Worm (Caenorhabditis elegans): ENCODE results near the gene ZC302.3.

The ZC302.3 gene

ce11 chrV:10719833-10720170, 21.5 kb downstream of the ZC302.3 start:
- TF ChIP-seq unc-62 (GFP tag; optimal IDR thresholded peaks at IDR 0.05), result no peak

ce11 chrV:10719019-10719832, 22.0 kb downstream of the ZC302.3 start:
- TF ChIP-seq unc-62 (GFP tag; optimal IDR thresholded peaks at IDR 0.05), result no peak

DNA sequence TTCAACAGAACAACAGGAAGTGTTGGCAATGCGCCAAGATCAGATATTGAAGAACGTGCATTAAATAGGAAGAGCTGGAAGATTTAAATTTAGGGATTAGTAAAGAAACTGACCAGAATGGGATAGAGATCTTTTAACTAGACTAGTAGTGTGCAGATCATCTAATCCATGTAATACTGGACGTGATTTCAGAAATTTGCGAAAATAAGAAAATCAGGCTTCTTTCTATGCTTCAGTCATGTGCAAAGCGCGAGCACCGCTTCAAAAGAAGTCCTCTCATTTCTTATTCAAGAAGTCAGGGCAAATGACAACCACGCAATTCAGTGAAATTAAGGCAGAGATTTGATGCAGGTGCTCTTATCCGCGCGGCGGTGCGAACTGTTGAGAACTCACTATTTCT, 23.2 kb downstream of the ZC302.3 start:
- no peak for TF ChIP-seq unc-62 (GFP tag; optimal IDR thresholded peaks at IDR 0.05)

DNA sequence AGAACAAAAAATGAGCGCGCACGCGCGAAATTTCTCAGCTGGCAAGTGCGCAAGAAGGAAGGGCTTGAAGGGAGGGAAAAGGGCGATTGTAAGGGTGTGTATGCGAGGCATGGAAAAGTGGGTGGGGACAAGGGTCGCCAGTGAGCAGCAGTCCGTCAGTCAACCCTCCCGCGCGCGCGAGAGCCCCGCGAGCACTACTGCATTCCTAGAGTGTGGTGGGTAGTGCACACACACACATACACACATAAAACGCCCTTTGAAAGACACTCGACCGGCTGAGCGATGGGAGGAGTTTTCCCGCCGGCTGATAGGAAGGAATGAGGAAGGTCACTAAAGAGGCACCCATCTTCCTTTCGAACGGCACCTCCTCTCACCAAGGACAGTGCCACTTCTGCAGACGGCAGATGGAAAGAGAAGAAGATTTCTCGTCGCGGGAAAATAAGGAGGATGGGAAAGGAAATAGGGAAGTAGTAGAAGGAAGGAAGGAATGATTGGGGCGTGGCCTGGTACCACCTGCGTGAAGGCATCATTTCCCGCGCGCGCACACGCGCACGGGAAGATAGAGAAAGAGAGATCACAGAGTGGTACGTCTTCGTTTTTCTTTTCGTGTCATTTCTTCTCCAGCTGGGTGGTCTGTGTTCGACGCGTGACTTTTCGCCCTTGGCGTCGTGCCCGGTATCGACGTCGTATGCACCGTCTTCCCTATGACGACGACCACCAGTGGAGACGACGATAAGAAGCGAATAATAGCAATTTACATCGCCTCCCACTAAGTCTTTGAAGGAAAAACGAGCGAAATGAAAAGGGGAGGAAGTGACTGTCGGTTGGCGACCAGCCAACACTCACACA, 24.2 kb downstream of the ZC302.3 start:
- no peak for TF ChIP-seq unc-62 (GFP tag; optimal IDR thresholded peaks at IDR 0.05)

- no peak for TF ChIP-seq unc-62 (GFP tag; optimal IDR thresholded peaks at IDR 0.05)
Observed at ce11 chrV:10715158-10716152, 25.8 kb downstream of the ZC302.3 start.

DNA sequence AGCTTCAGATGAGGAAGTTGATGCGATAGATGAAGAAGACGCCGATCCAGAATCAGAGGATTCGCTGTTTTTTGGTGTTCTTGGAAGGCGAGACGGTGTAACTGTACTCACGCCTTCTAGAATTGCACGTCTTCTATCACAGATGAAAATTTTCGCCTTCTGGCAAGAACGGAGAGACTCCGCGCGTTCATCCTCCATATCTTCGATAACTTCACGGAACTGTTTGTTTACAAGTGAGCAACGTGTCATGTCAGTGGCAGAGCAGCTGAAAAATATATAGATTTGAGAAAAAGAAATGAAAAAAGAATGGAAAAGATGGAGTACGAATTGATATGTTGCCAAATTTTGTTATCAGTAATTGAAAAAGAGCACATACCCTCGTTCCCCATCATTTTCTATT, 26.6 kb downstream of the ZC302.3 start:
- no peak for TF ChIP-seq unc-62 (GFP tag; optimal IDR thresholded peaks at IDR 0.05)

DNA sequence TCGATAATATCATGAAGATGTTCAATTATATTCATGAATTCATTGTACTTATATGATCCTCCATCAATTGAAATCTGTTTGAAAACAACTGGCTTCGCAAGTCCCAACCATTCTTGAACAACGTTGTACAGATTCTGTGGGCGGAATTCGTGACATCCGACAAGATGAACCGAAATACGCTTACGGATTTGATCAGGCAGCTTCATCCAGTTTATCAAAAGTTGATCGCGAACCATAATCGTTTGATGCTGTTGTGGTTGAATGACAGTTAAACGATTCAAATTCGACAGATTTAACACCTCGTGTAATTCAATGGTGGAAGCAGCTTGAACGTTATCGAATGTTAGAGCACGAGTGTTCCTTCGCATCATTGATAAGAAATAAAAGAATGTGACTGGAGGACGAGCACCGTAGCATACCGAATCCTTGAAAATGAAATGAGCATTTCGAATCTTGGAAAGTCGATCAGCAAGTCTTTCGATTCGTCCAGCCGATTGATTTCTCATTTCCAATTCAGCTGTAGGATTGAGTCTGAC, 27.5 kb downstream of the ZC302.3 start:
- no peak for TF ChIP-seq unc-62 (GFP tag; optimal IDR thresholded peaks at IDR 0.05)

DNA sequence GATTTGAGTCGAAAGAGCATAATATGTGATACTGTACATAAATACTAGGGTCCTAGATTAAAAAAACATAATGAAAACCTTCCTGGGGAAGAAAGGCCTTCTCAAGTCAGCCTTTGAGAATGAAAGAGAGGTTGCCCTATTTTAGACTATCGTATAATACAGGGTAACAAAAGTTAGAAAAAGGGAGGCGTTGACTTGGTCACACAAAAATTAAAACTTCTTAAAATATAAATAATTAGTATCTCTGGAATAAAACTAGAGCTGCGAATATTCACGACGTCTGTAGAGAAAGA, 28.7 kb downstream of the ZC302.3 start:
- TF ChIP-seq unc-62 (GFP tag; optimal IDR thresholded peaks at IDR 0.05), result no peak

DNA sequence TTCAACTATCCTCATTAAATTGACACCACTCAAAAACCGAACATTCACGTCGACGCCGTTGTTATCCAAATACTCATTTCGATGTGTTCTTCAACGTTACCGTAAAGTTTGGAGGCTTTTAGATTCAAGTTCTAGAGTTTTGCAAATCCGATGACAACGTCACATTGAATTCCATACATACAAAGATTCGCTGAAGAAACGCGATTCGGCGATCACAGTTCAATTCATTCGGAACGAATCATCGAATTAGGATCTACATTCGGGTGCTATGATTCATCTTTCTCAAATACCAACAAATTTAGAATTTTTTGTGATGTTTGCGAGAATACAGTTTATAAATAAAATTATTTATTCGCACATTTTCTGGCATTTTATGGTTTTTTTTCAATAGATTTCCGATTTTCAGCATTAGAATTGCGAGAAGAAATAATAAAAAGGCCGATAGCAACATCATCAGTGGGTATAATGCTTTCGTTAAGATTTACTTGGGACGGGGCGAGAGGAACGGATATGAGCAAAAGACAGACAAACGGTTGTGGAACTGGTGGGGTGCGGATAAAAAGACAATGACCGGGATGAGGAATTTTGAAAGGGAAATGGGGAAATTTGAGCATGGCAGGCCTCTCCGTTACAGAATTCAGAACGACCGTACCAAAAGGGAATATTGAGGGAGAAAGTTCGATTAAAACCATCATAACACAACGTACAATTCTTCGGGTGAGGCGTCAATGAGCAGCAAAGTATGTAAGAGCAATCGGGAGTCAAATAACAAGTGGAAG, 29.2 kb downstream of the ZC302.3 start:
- TF ChIP-seq unc-62 (GFP tag; optimal IDR thresholded peaks at IDR 0.05), result no peak

DNA sequence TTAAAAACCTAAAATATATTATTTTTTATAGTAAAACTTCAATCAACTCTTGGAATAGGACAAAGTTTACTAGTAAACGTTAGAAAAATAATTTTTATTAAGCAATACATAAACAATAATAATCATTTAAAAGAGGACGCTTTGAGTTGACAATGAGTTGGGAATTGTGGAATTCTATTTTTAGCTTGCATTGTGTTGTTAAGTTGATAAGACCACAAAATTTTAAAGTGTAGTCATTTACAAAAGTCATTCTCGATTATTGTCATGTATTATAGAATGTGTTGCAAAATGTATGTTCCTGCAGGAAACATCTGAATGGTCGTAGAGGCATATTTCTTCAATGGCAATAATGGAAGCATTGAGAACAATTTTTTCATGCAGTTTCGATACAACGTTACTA, 30.3 kb downstream of the ZC302.3 start:
- no peak for TF ChIP-seq unc-62 (GFP tag; optimal IDR thresholded peaks at IDR 0.05)

- TF ChIP-seq unc-62 (GFP tag; optimal IDR thresholded peaks at IDR 0.05), result no peak
Observed at ce11 chrV:10709385-10709784, 31.9 kb downstream of the ZC302.3 start.

DNA sequence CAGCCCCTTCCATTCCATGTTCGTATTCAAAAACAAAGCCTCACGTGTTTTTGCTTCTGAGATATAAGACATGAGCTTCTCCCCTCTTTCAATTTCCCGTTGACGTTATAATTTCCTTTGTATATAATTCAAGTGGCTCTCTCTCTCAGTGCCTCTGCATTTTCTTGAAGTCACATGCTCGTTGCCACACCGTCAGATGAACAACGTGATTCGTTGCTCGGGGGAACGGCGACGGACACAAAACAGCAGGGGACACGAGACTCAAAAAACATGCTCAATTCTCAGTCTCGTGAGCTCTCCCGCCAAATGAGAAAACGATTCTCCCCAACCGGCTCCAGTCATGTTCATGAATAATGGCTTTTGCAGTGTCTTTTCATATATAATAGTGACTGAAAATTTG, 32.9 kb downstream of the ZC302.3 start:
- TF ChIP-seq unc-62 (GFP tag; optimal IDR thresholded peaks at IDR 0.05), result no peak

- TF ChIP-seq unc-62 (GFP tag; optimal IDR thresholded peaks at IDR 0.05), result no peak
Observed at ce11 chrV:10702910-10703309, 38.3 kb downstream of the ZC302.3 start.

DNA sequence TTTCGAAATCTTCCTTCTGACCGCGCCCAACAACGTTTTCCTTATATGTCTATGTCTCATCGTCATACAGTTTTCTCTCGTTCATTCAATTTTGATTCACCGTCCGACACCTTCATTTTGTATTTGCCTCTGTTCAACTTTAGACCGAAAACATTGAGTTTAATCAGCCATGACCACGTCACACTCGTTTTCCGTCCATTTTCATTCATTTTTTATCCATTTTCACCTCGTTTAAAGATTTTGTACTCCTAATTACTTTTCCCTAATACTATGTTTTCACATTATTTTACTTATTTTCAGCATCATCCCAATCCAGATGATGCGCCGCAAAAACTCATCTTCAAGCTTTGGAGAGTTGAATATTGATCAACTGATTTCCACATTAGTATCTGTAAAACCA, 39.0 kb downstream of the ZC302.3 start, which contains the start of gene pph-1:
TSS of gene pph-1 (plus strand) at position 301 of the 400 bp plus-strand sequence.
- TF ChIP-seq unc-62 (GFP tag; optimal IDR thresholded peaks at IDR 0.05), result no peak

DNA sequence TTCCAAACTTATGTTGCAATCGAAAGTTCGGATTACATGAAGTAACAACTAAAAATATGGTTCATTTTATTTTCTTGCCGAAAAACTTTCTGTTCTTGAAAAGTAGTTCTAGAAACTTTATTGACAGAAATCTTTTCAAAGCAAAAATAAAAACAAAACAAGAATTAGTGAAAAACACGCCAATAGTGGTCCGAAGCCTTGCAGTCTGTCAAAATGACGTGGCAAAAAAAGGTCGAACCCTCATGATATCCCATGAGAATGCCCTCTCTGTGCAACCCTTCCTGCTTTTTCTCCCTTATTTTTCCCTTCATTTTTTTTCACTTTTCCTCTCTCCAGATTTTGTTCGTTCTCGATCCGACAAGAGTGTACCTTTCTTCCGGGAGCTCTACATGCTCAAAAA, 42.1 kb downstream of the ZC302.3 start:
- TF ChIP-seq unc-62 (GFP tag; optimal IDR thresholded peaks at IDR 0.05), result no peak
